Worm (Caenorhabditis elegans): ENCODE measurements around the gene Y47D3A.13.

ce11 chrIII:11269206-11269605, 45.3 kb upstream of the Y47D3A.13 start:
- TF ChIP-seq ceh-58 (GFP tag; IDR thresholded peaks at IDR 0.05) (no peak), zim-3 (tag; optimal IDR thresholded peaks at IDR 0.05) (no peak), hrde-1 (tag; optimal IDR thresholded peaks at IDR 0.05; ENCODE audit: borderline replicate concordance) (no peak), somi-1 (GFP tag; optimal IDR thresholded peaks at IDR 0.05) (no peak), lsy-27 (tag; optimal IDR thresholded peaks at IDR 0.05; ENCODE audit: borderline replicate concordance, insufficient read depth) (no peak)

Measured in whole organism, young adult.